Worm (Caenorhabditis elegans): Measurements from ENCODE around the gene H40L08.8.

Gene H40L08.8

ce11 chrX:15077597-15078261, at the start of gene H40L08.8, which contains the start of the genes H40L08.2 and H40L08.7:
Gene H40L08.8 (minus strand): TSS chrX:15077633.
Gene H40L08.2 (minus strand): TSS chrX:15077744.
Gene H40L08.7 (minus strand): TSS chrX:15077744.
- TF ChIP-seq him-1 (tag; optimal IDR thresholded peaks at IDR 0.05) = no peak
- TF ChIP-seq W03F9.2 (tag; optimal IDR thresholded peaks at IDR 0.05) = no peak
- no peak for TF ChIP-seq dao-5 (tag; optimal IDR thresholded peaks at IDR 0.05)

ce11 chrX:15126736-15127135, 49.3 kb upstream of the H40L08.8 start:
- TF ChIP-seq W03F9.2 (tag; optimal IDR thresholded peaks at IDR 0.05) (no peak), dao-5 (tag; optimal IDR thresholded peaks at IDR 0.05) (no peak), him-1 (tag; optimal IDR thresholded peaks at IDR 0.05) (no peak)

DNA sequence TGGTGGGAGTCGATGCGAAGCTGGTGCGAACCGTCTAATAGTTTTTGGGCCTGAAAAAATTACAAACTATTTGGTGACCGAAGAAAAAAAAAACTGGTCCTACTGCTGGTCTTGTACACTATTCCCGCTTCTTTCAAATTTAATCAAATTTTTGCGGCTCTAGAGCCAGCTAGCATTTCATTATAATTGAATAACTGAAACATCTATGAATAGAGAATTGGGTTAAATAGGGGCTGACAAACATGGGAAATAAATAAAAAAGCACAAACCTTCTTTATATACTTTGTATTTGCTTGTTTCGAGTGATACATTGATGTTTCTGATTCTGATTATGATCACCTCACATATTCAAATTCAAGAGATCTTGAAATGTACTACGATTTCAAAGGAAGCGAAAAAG, 47.7 kb upstream of the H40L08.8 start:
- TF ChIP-seq dao-5 (tag; optimal IDR thresholded peaks at IDR 0.05) (no peak), him-1 (tag; optimal IDR thresholded peaks at IDR 0.05) (no peak), W03F9.2 (tag; optimal IDR thresholded peaks at IDR 0.05) (no peak)

ce11 chrX:15120545-15120944, 43.1 kb upstream of the H40L08.8 start:
- TF ChIP-seq dao-5 (tag; optimal IDR thresholded peaks at IDR 0.05) = no peak

- TF ChIP-seq dao-5 (tag; optimal IDR thresholded peaks at IDR 0.05) (no peak), him-1 (tag; optimal IDR thresholded peaks at IDR 0.05) (no peak), W03F9.2 (tag; optimal IDR thresholded peaks at IDR 0.05) (no peak)
Measured at ce11 chrX:15116514-15116913, 39.1 kb upstream of the H40L08.8 start, which contains the start of gene R07D5.2. Gene R07D5.2 (minus strand): TSS chrX:15116614.

DNA sequence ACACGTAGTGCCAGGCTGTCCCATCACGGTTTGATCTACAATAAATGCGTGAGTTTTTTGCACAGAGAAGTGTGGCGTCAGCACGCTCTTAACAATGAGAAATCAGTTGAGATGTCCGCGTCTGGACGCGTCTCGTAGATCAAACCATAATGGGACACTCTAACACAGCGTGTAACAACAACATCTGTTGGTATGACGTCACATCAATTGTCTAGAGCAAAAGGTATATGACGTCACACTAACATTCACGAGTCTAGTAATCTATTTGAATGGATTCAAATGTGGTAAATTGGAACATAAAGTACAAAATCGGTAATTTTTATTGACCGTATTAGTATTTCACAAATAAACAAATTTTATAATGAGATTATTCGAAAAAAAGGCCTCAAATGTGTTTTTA, 38.3 kb upstream of the H40L08.8 start:
- TF ChIP-seq W03F9.2 (tag; optimal IDR thresholded peaks at IDR 0.05) (no peak), dao-5 (tag; optimal IDR thresholded peaks at IDR 0.05) (no peak), him-1 (tag; optimal IDR thresholded peaks at IDR 0.05) (no peak)

ce11 chrX:15112172-15112571, 34.7 kb upstream of the H40L08.8 start:
- TF ChIP-seq him-1 (tag; optimal IDR thresholded peaks at IDR 0.05) = no peak
- TF ChIP-seq dao-5 (tag; optimal IDR thresholded peaks at IDR 0.05) = no peak
- TF ChIP-seq W03F9.2 (tag; optimal IDR thresholded peaks at IDR 0.05) = no peak

ce11 chrX:15107747-15108252, 30.4 kb upstream of the H40L08.8 start, which contains the start of gene mlt-9:
Gene mlt-9 (minus strand): TSS chrX:15107797.
- no peak for TF ChIP-seq W03F9.2 (tag; optimal IDR thresholded peaks at IDR 0.05)
- no peak for TF ChIP-seq dao-5 (tag; optimal IDR thresholded peaks at IDR 0.05)
- TF ChIP-seq him-1 (tag; optimal IDR thresholded peaks at IDR 0.05) = no peak

DNA sequence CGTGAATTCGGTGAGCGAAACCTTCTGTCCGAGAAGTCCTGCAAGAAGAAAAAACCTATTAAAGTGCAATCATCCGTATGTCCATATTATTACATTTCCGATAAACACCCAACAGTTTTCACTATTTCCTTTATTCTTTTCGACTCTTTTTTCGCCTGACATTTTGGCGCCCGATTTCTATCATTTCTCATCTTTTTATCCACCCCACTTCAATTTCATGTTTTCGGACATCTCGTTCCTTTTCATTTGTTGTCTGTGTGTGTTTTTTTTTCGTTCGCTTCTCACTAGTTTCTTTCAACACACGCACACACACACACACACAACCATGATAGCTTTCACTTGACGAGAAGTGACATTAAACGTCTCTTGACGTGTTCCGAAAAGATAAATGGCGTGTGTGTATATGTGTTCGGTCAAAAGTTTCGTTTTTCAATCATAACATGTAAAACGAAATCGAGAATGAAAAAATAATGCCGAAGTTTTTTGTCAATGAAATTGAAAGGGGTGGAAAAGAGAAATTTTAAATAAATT, 27.6 kb upstream of the H40L08.8 start:
- no peak for TF ChIP-seq him-1 (tag; optimal IDR thresholded peaks at IDR 0.05)
- TF ChIP-seq W03F9.2 (tag; optimal IDR thresholded peaks at IDR 0.05) = no peak
- no peak for TF ChIP-seq dao-5 (tag; optimal IDR thresholded peaks at IDR 0.05)

DNA sequence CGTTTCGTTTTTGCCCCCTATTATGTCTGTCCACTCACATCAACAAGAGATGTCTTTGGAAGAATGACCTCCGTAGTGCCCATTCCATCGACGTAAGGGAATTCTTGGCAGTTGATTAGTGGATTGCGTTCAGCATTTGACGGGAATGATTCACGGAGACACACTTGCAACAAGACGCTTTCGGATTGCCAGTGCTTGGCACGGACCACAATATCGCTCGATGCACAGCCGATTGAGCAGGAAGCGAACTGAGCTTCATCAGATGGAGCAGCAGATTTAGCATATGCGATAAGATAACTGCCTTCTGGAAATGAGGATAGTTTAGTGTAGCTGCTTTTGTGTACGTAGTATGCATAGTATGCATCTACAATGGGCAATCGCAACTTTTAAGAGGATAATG, 26.0 kb upstream of the H40L08.8 start:
- no peak for TF ChIP-seq him-1 (tag; optimal IDR thresholded peaks at IDR 0.05)
- no peak for TF ChIP-seq dao-5 (tag; optimal IDR thresholded peaks at IDR 0.05)
- no peak for TF ChIP-seq W03F9.2 (tag; optimal IDR thresholded peaks at IDR 0.05)

ce11 chrX:15100369-15100963, 23.0 kb upstream of the H40L08.8 start, which contains the start of gene dhhc-1:
Gene dhhc-1 (minus strand): TSS chrX:15100419.
- TF ChIP-seq dao-5 (tag; optimal IDR thresholded peaks at IDR 0.05) (no peak), him-1 (tag; optimal IDR thresholded peaks at IDR 0.05) (no peak), W03F9.2 (tag; optimal IDR thresholded peaks at IDR 0.05) (no peak)

DNA sequence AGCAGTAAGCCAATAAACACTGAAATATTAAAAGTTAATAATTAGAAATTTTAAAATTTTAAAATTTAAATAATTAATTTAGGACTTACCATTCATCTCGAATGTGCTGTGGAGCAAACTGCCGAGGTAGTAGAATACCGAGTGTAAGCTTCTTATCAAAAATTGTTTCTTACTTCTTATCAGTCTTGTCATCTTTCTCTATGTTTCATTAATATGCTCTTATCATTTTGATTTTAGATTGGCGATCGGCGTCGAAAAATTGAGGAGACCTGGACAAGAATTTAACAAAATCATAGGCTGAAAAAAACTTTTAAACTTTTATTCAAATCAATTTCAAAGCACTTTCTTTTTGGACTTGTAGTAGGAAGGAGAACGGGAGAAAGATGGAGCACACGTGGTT, 20.3 kb upstream of the H40L08.8 start, which contains the start of gene F09B12.3:
TSS of gene F09B12.3 (minus strand) at position 192 of the 400 bp plus-strand sequence.
- no peak for TF ChIP-seq him-1 (tag; optimal IDR thresholded peaks at IDR 0.05)

DNA sequence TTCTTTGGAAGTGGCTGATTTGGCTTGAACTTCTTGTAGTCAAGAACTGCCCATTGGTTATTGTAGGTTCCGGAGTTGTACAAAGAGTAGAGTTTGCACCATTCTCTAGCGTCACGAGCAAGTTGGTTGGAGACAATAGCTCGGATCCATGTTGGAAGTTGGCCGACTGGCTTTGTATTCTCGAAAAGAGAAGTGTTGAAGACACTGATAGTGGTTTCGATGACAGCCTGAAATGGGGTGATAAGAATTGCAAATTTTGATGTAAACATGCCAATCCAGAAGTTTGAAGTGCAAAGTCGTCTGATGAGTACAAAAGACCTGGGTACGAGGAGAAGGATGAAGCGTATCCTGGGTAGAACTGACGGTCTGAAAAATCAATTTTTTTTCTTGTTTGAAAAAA, 18.8 kb upstream of the H40L08.8 start:
- TF ChIP-seq W03F9.2 (tag; optimal IDR thresholded peaks at IDR 0.05) (no peak), him-1 (tag; optimal IDR thresholded peaks at IDR 0.05) (no peak), dao-5 (tag; optimal IDR thresholded peaks at IDR 0.05) (no peak)

DNA sequence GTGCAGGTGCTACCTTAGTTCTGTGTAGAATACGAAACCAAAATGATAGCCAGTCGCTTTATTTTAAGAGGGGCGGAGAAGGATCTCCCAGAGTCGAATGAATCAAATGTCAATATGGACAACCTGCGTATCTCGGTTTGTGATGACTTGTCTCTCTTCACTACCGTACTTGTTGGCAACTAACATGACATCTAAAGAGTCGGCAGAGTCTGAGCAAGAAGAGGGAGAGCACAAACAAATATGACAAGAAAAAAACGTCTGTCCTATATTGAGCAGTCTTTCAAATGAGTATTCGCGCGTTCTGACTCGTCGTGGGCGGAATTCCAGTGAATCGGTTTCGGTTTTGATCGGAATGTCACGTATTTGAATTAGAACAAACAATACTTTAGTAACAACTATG, 17.5 kb upstream of the H40L08.8 start, which contains the start of gene F09B12.7:
TSS of gene F09B12.7 (minus strand) at position 101 of the 400 bp plus-strand sequence.
- TF ChIP-seq W03F9.2 (tag; optimal IDR thresholded peaks at IDR 0.05) = no peak
- TF ChIP-seq him-1 (tag; optimal IDR thresholded peaks at IDR 0.05) = no peak
- no peak for TF ChIP-seq dao-5 (tag; optimal IDR thresholded peaks at IDR 0.05)
